Worm (Caenorhabditis elegans) whole organism, midembryonic: Measurements from ENCODE around the gene sra-14.

Source experiments
- T22C8.4 ChIP-seq: fragments of 200-800 bp; sonication (Bioruptor generic); IDR thresholded peaks from 2 replicates; pipeline ENCODE4 v1.3.6; 2022; ENCODE audit warnings: missing genetic modification characterization, missing compliant biosample characterization
- cog-1 ChIP-seq: sonication (generic microtip); optimal IDR thresholded peaks from 2 replicates; lab custom pipeline; 2016; ENCODE audit warnings: missing genetic modification characterization, missing compliant biosample characterization
- flt-1 ChIP-seq: fragments of 200-800 bp; sonication (Bioruptor generic); IDR thresholded peaks from 2 replicates; pipeline ENCODE4 v1.3.6; 2022; ENCODE audit warnings: missing genetic modification characterization, missing compliant biosample characterization
- klf-2 ChIP-seq: fragments of 200-800 bp; sonication (Bioruptor generic); conservative IDR thresholded peaks from 2 replicates; pipeline ENCODE4 v1.3.6; 2022; ENCODE audit warnings: missing genetic modification reagents, missing genetic modification characterization, missing compliant biosample characterization
- med-1 ChIP-seq: sonication (generic microtip); optimal IDR thresholded peaks from 2 replicates; lab custom pipeline; 2017; ENCODE audit warnings: missing genetic modification characterization, mild to moderate bottlenecking, missing compliant biosample characterization, antibody characterized with exemption, missing genetic modification reagents; ENCODE audit not compliant: insufficient read depth
- ref-1 ChIP-seq: fragments of 200-800 bp; sonication (Bioruptor generic); conservative IDR thresholded peaks from 2 replicates; pipeline ENCODE4 v1.3.6; 2022; ENCODE audit warnings: missing genetic modification reagents, missing genetic modification characterization, missing compliant biosample characterization
- tab-1 ChIP-seq: fragments of 200-800 bp; sonication (Bioruptor generic); IDR thresholded peaks from 2 replicates; pipeline ENCODE4 v1.3.6; 2022; ENCODE audit warnings: missing genetic modification characterization, missing compliant biosample characterization
- ztf-23 ChIP-seq: fragments of 200-800 bp; sonication (Bioruptor generic); IDR thresholded peaks from 2 replicates; pipeline ENCODE4 v1.3.6; 2022; ENCODE audit warnings: missing genetic modification reagents, missing genetic modification characterization, missing compliant biosample characterization
- ztf-29 ChIP-seq: fragments of 200-800 bp; sonication (Bioruptor generic); IDR thresholded peaks from 2 replicates; pipeline ENCODE4 v1.3.6; 2022; ENCODE audit warnings: missing genetic modification reagents, missing genetic modification characterization, missing compliant biosample characterization

sra-14 gene

ce11 chrII:12884972-12885371 is at the start of gene sra-14:
Gene sra-14 (plus strand): TSS chrII:12885272.
- no peak for TF ChIP-seq klf-2 (GFP tag; lab: Robert Waterston, UW)
- no peak for TF ChIP-seq ref-1 (GFP tag; lab: Robert Waterston, UW)
- no peak for TF ChIP-seq ztf-29 (GFP tag; lab: Robert Waterston, UW)
- TF ChIP-seq flt-1 (GFP tag; lab: Robert Waterston, UW) = no peak
- no peak for TF ChIP-seq tab-1 (GFP tag; lab: Robert Waterston, UW)
- TF ChIP-seq med-1 (GFP tag; lab: Kevin White, UChicago) = no peak
- TF ChIP-seq T22C8.4 (GFP tag; lab: Robert Waterston, UW) = no peak
- no peak for TF ChIP-seq cog-1 (tag; lab: Kevin White, UChicago)
- no peak for TF ChIP-seq ztf-23 (GFP tag; lab: Robert Waterston, UW)

ce11 chrII:12840057-12840456 is 45.0 kb upstream of the sra-14 start, which contains the start of gene lgc-35:
Gene lgc-35 (minus strand): TSS chrII:12840157.
- TF ChIP-seq med-1 (GFP tag; lab: Kevin White, UChicago) (no peak), tab-1 (GFP tag; lab: Robert Waterston, UW) (no peak), cog-1 (tag; lab: Kevin White, UChicago) (no peak), ref-1 (GFP tag; lab: Robert Waterston, UW) (no peak)

ce11 chrII:12847736-12848135 is 37.3 kb upstream of the sra-14 start, which contains the start of gene pes-10:
Gene pes-10 (minus strand): TSS chrII:12847836.
- no peak for TF ChIP-seq cog-1 (tag; lab: Kevin White, UChicago)
- TF ChIP-seq ref-1 (GFP tag; lab: Robert Waterston, UW) = no peak
- no peak for TF ChIP-seq tab-1 (GFP tag; lab: Robert Waterston, UW)
- TF ChIP-seq klf-2 (GFP tag; lab: Robert Waterston, UW) = no peak
- TF ChIP-seq ztf-29 (GFP tag; lab: Robert Waterston, UW) = no peak
- TF ChIP-seq med-1 (GFP tag; lab: Kevin White, UChicago) = no peak
- TF ChIP-seq ztf-23 (GFP tag; lab: Robert Waterston, UW) = no peak
- no peak for TF ChIP-seq flt-1 (GFP tag; lab: Robert Waterston, UW)
- no peak for TF ChIP-seq T22C8.4 (GFP tag; lab: Robert Waterston, UW)

ce11 chrII:12850129-12850528 is 34.9 kb upstream of the sra-14 start, which contains the start of gene Y46G5A.28:
Gene Y46G5A.28 (plus strand): TSS chrII:12850429.
- TF ChIP-seq ref-1 (GFP tag; lab: Robert Waterston, UW) (no peak), klf-2 (GFP tag; lab: Robert Waterston, UW) (no peak), med-1 (GFP tag; lab: Kevin White, UChicago) (no peak)

- no peak for TF ChIP-seq tab-1 (GFP tag; lab: Robert Waterston, UW)
- no peak for TF ChIP-seq cog-1 (tag; lab: Kevin White, UChicago)
- TF ChIP-seq ztf-23 (GFP tag; lab: Robert Waterston, UW) = no peak
- TF ChIP-seq klf-2 (GFP tag; lab: Robert Waterston, UW) = no peak
- TF ChIP-seq ztf-29 (GFP tag; lab: Robert Waterston, UW) = no peak
- no peak for TF ChIP-seq med-1 (GFP tag; lab: Kevin White, UChicago)
- no peak for TF ChIP-seq T22C8.4 (GFP tag; lab: Robert Waterston, UW)
- TF ChIP-seq flt-1 (GFP tag; lab: Robert Waterston, UW) = no peak
- TF ChIP-seq ref-1 (GFP tag; lab: Robert Waterston, UW) = no peak
Measured at ce11 chrII:12855900-12856299, 29.2 kb upstream of the sra-14 start, which contains the start of gene Y46G5A.29. Gene Y46G5A.29 (plus strand): TSS chrII:12856200.

- no peak for TF ChIP-seq ztf-29 (GFP tag; lab: Robert Waterston, UW)
- no peak for TF ChIP-seq flt-1 (GFP tag; lab: Robert Waterston, UW)
- TF ChIP-seq tab-1 (GFP tag; lab: Robert Waterston, UW) = no peak
- TF ChIP-seq ztf-23 (GFP tag; lab: Robert Waterston, UW) = no peak
- no peak for TF ChIP-seq ref-1 (GFP tag; lab: Robert Waterston, UW)
- TF ChIP-seq cog-1 (tag; lab: Kevin White, UChicago) = no peak
- no peak for TF ChIP-seq klf-2 (GFP tag; lab: Robert Waterston, UW)
- no peak for TF ChIP-seq T22C8.4 (GFP tag; lab: Robert Waterston, UW)
- TF ChIP-seq med-1 (GFP tag; lab: Kevin White, UChicago) = no peak
Measured at ce11 chrII:12865604-12866003, 19.5 kb upstream of the sra-14 start, which contains the start of gene snf-5. Gene snf-5 (minus strand): TSS chrII:12865785.

- TF ChIP-seq cog-1 (tag; lab: Kevin White, UChicago) (no peak), klf-2 (GFP tag; lab: Robert Waterston, UW) (no peak), ref-1 (GFP tag; lab: Robert Waterston, UW) (no peak), med-1 (GFP tag; lab: Kevin White, UChicago) (no peak), ztf-29 (GFP tag; lab: Robert Waterston, UW) (no peak), T22C8.4 (GFP tag; lab: Robert Waterston, UW) (no peak), flt-1 (GFP tag; lab: Robert Waterston, UW) (no peak), tab-1 (GFP tag; lab: Robert Waterston, UW) (no peak), ztf-23 (GFP tag; lab: Robert Waterston, UW) (no peak)
Measured at ce11 chrII:12866079-12866478, 19.0 kb upstream of the sra-14 start.

- TF ChIP-seq flt-1 (GFP tag; lab: Robert Waterston, UW) (no peak), T22C8.4 (GFP tag; lab: Robert Waterston, UW) (no peak), klf-2 (GFP tag; lab: Robert Waterston, UW) (no peak), tab-1 (GFP tag; lab: Robert Waterston, UW) (no peak)
Measured at ce11 chrII:12878071-12878668, 6.9 kb upstream of the sra-14 start, which contains the start of gene gsy-1. Gene gsy-1 (minus strand): TSS chrII:12878121.

ce11 chrII:12878697-12879096 is 6.4 kb upstream of the sra-14 start:
- TF ChIP-seq flt-1 (GFP tag; lab: Robert Waterston, UW) = no peak
- TF ChIP-seq tab-1 (GFP tag; lab: Robert Waterston, UW) = no peak
- TF ChIP-seq ztf-23 (GFP tag; lab: Robert Waterston, UW) = no peak
- TF ChIP-seq ref-1 (GFP tag; lab: Robert Waterston, UW) = no peak
- TF ChIP-seq ztf-29 (GFP tag; lab: Robert Waterston, UW) = no peak
- no peak for TF ChIP-seq cog-1 (tag; lab: Kevin White, UChicago)
- no peak for TF ChIP-seq klf-2 (GFP tag; lab: Robert Waterston, UW)
- no peak for TF ChIP-seq med-1 (GFP tag; lab: Kevin White, UChicago)
- TF ChIP-seq T22C8.4 (GFP tag; lab: Robert Waterston, UW) = no peak
